Fruit fly (Drosophila melanogaster) whole organism, embryonic: ENCODE measurements around the gene CG5618.

Experiments
- CG12104 ChIP-seq: fragments of 200-800 bp; sonication (Bioruptor generic); optimal IDR thresholded peaks from 3 replicates; lab custom pipeline; 2016; ENCODE audit warnings: missing biosample characterization, missing genetic modification characterization
- CG34224 ChIP-seq: fragments of 200-800 bp; sonication (Bioruptor generic); IDR thresholded peaks from 3 replicates; pipeline ENCODE4 v1.3.6; 2022; ENCODE audit warnings: missing biosample characterization, missing genetic modification characterization; ENCODE audit not compliant: partially characterized antibody
- CTCF ChIP-seq: fragments of 200-800 bp; sonication (Bioruptor generic); optimal IDR thresholded peaks from 2 replicates; lab custom pipeline; 2017; ENCODE audit warnings: missing biosample characterization, mild to moderate bottlenecking, missing genetic modification characterization, moderate library complexity
- Hey ChIP-seq: fragments of 200-800 bp; sonication (Bioruptor generic); optimal IDR thresholded peaks from 3 replicates; lab custom pipeline; 2018; ENCODE audit warnings: missing biosample characterization, mild to moderate bottlenecking, missing genetic modification characterization
- mirr ChIP-seq: fragments of 200-800 bp; sonication (Bioruptor generic); optimal IDR thresholded peaks from 3 replicates; lab custom pipeline; 2018; ENCODE audit warnings: missing biosample characterization, mild to moderate bottlenecking, missing genetic modification characterization
- tna ChIP-seq: fragments of 200-800 bp; sonication (Bioruptor generic); IDR thresholded peaks from 2 replicates; pipeline ENCODE4 v1.3.6; 2022; ENCODE audit warnings: missing biosample characterization, missing genetic modification characterization; ENCODE audit not compliant: partially characterized antibody

- no peak for TF ChIP-seq Hey (tag; lab: Kevin White, UChicago)
- no peak for TF ChIP-seq CG12104
- TF ChIP-seq tna (GFP tag; lab: Robert Waterston, UW) = no peak
- no peak for TF ChIP-seq mirr
- TF ChIP-seq CG34224 (GFP tag; lab: Robert Waterston, UW) = no peak
- no peak for TF ChIP-seq CTCF (GFP tag; lab: Kevin White, UChicago)
These were observed 1.6 kb downstream of the CG5618 start for dm6 chr3L:20354872-20355271.
